Worm (Caenorhabditis elegans) whole organism, L1 larva: ENCODE results near the gene srg-3.

Source experiments
- C16A3.4 ChIP-seq: fragments of 150-350 bp; optimal IDR thresholded peaks from 2 replicates; lab custom pipeline; 2014; ENCODE audit warnings: missing biosample characterization, missing genetic modification characterization
- F16B12.6 ChIP-seq: fragments of 150-350 bp; optimal IDR thresholded peaks from 2 replicates; lab custom pipeline; 2014; ENCODE audit warnings: missing biosample characterization, missing genetic modification characterization
- Y116A8C.19 ChIP-seq: sonication (generic microtip); optimal IDR thresholded peaks from 2 replicates; lab custom pipeline; 2016; ENCODE audit warnings: missing compliant biosample characterization, missing genetic modification characterization, borderline replicate concordance
- alr-1 ChIP-seq: fragments of 200-800 bp; sonication (Bioruptor generic); optimal IDR thresholded peaks from 2 replicates; lab custom pipeline; 2018; ENCODE audit warnings: borderline replicate concordance, mild to moderate bottlenecking, missing genetic modification characterization, missing compliant biosample characterization
- blmp-1 ChIP-seq: fragments of 150-350 bp; optimal IDR thresholded peaks from 2 replicates; lab custom pipeline; 2014; ENCODE audit warnings: missing biosample characterization, missing genetic modification characterization
- ceh-82 ChIP-seq, 3 experiments: fragments of 150-350 bp in 1 of 3; sonication (generic microtip) in 2 of 3; optimal IDR thresholded peaks; 2 replicates each; lab custom pipeline; 2014 to 2017; ENCODE audit warnings: missing biosample characterization in 3 of 3, missing genetic modification characterization in 3 of 3
- ceh-88 ChIP-seq: fragments of 200-800 bp; sonication (Bioruptor generic); IDR thresholded peaks from 2 replicates; pipeline ENCODE4 v1.3.6; 2022; ENCODE audit warnings: missing genetic modification characterization, missing compliant biosample characterization
- ceh-90 ChIP-seq: sonication (generic microtip); optimal IDR thresholded peaks from 2 replicates; lab custom pipeline; 2016; ENCODE audit warnings: missing genetic modification characterization, missing compliant biosample characterization
- dpl-1 ChIP-seq, 3 experiments: fragments of 150-350 bp in 2 of 3; sonication (generic microtip) in 1 of 3; optimal IDR thresholded peaks; 2 replicates each; lab custom pipeline; 2014 to 2017; ENCODE audit warnings: missing biosample characterization in 3 of 3, missing genetic modification characterization in 3 of 3, missing genetic modification reagents in 3 of 3
- efl-1 ChIP-seq, 4 experiments: fragments of 150-350 bp; optimal IDR thresholded peaks in 3 of 4; peaks in 1 of 4; 1 replicate in 1 of 4; 2 replicates in 3 of 4; lab custom pipeline; 2014; ENCODE audit warnings: missing biosample characterization in 2 of 4, missing genetic modification characterization in 2 of 4, missing genetic modification reagents in 2 of 4
- egl-13 ChIP-seq: sonication (generic microtip); optimal IDR thresholded peaks from 2 replicates; lab custom pipeline; 2016; ENCODE audit warnings: missing genotype, missing genetic modification reagents, missing genetic modification characterization, missing compliant biosample characterization
- egl-27 ChIP-seq, 2 experiments: fragments of 150-350 bp in 1 of 2; sonication (generic microtip); optimal IDR thresholded peaks; 3 replicates each; lab custom pipeline; 2017 to 2018; ENCODE audit warnings: missing biosample characterization in 2 of 2, missing genetic modification characterization in 2 of 2, missing genetic modification reagents in 2 of 2
- elt-3 ChIP-seq, 6 experiments: fragments of 150-350 bp in 1 of 6; sonication (generic microtip); optimal IDR thresholded peaks; 2 replicates each; lab custom pipeline; 2017 to 2018; ENCODE audit warnings: missing biosample characterization in 6 of 6, missing genetic modification characterization in 6 of 6, inconsistent platforms in 1 of 6
- fkh-10 ChIP-seq: sonication (generic microtip); optimal IDR thresholded peaks from 2 replicates; lab custom pipeline; 2017; ENCODE audit warnings: missing biosample characterization, missing genetic modification reagents, missing genetic modification characterization
- fkh-4 ChIP-seq: sonication (generic microtip); optimal IDR thresholded peaks from 2 replicates; lab custom pipeline; 2016; ENCODE audit warnings: missing compliant biosample characterization, missing genetic modification characterization, borderline replicate concordance
- fkh-8 ChIP-seq: sonication (generic microtip); optimal IDR thresholded peaks from 2 replicates; lab custom pipeline; 2016; ENCODE audit warnings: mild to moderate bottlenecking, missing genetic modification characterization, missing compliant biosample characterization
- fos-1 ChIP-seq: fragments of 150-350 bp; optimal IDR thresholded peaks from 2 replicates; lab custom pipeline; 2014; ENCODE audit warnings: missing biosample characterization, missing genetic modification characterization
- grh-1 ChIP-seq: fragments of 200-800 bp; sonication (Bioruptor generic); IDR thresholded peaks from 2 replicates; pipeline ENCODE4 v1.3.6; 2022; ENCODE audit warnings: missing genetic modification reagents, missing genetic modification characterization, missing compliant biosample characterization
- hlh-17 ChIP-seq: fragments of 200-800 bp; sonication (Bioruptor generic); optimal IDR thresholded peaks from 2 replicates; lab custom pipeline; 2018; ENCODE audit warnings: missing genetic modification characterization, mild to moderate bottlenecking, missing compliant biosample characterization, moderate library complexity, borderline replicate concordance
- hpl-2 ChIP-seq: fragments of 150-350 bp; optimal IDR thresholded peaks from 2 replicates; lab custom pipeline; 2014; ENCODE audit warnings: missing biosample characterization, missing genetic modification reagents, missing genetic modification characterization
- irx-1 ChIP-seq: sonication (generic microtip); optimal IDR thresholded peaks from 2 replicates; lab custom pipeline; 2016; ENCODE audit warnings: missing genetic modification characterization, missing compliant biosample characterization
- lin-13 ChIP-seq: fragments of 150-350 bp; optimal IDR thresholded peaks from 2 replicates; lab custom pipeline; 2014; ENCODE audit warnings: missing biosample characterization, missing genetic modification reagents, missing genetic modification characterization
- lin-15B ChIP-seq: fragments of 150-350 bp; sonication (generic microtip); optimal IDR thresholded peaks from 3 replicates; lab custom pipeline; 2014; ENCODE audit warnings: missing biosample characterization, missing genetic modification characterization
- lin-35 ChIP-seq, 2 experiments: fragments of 150-350 bp; optimal IDR thresholded peaks; 2 replicates each; lab custom pipeline; 2014; ENCODE audit warnings: missing biosample characterization in 2 of 2, missing genetic modification characterization in 2 of 2, missing genetic modification reagents in 2 of 2
- lin-39 ChIP-seq: fragments of 150-350 bp; optimal IDR thresholded peaks from 2 replicates; lab custom pipeline; 2014; ENCODE audit warnings: missing biosample characterization, missing genetic modification reagents, missing genetic modification characterization
- lir-3 ChIP-seq: sonication (generic microtip); optimal IDR thresholded peaks from 2 replicates; lab custom pipeline; 2016; ENCODE audit warnings: mild to moderate bottlenecking, missing genetic modification characterization, moderate library complexity, missing compliant biosample characterization; ENCODE audit not compliant: poor library complexity
- lsy-2 ChIP-seq, 2 experiments: fragments of 150-350 bp; optimal IDR thresholded peaks; 2 replicates each; lab custom pipeline; 2014; ENCODE audit warnings: missing biosample characterization in 2 of 2, missing genetic modification characterization in 2 of 2
- mab-9 ChIP-seq: fragments of 200-800 bp; sonication (Bioruptor generic); IDR thresholded peaks from 2 replicates; pipeline ENCODE4 v1.3.6; 2022; ENCODE audit warnings: missing genetic modification reagents, missing genetic modification characterization, missing compliant biosample characterization
- mdl-1 ChIP-seq, 2 experiments: fragments of 150-350 bp; optimal IDR thresholded peaks; 2 replicates each; lab custom pipeline; 2014 to 2017; ENCODE audit warnings: missing biosample characterization in 2 of 2, missing genetic modification characterization in 2 of 2, inconsistent platforms in 1 of 2
- nhr-19 ChIP-seq: fragments of 200-800 bp; sonication (Bioruptor generic); conservative IDR thresholded peaks from 2 replicates; pipeline ENCODE4 v1.3.6; 2022; ENCODE audit warnings: missing genetic modification characterization, missing compliant biosample characterization
- nhr-20 ChIP-seq: sonication (generic microtip); optimal IDR thresholded peaks from 2 replicates; lab custom pipeline; 2016; ENCODE audit warnings: mild to moderate bottlenecking, missing genetic modification characterization, missing compliant biosample characterization
- nhr-28 ChIP-seq: fragments of 150-350 bp; optimal IDR thresholded peaks from 2 replicates; lab custom pipeline; 2014; ENCODE audit warnings: missing biosample characterization, missing genetic modification characterization
- nhr-71 ChIP-seq: sonication (generic microtip); optimal IDR thresholded peaks from 2 replicates; lab custom pipeline; 2016; ENCODE audit warnings: mild to moderate bottlenecking, missing genetic modification characterization, moderate library complexity, missing compliant biosample characterization
- rnt-1 ChIP-seq: sonication (generic microtip); optimal IDR thresholded peaks from 2 replicates; lab custom pipeline; 2016; ENCODE audit warnings: mild to moderate bottlenecking, missing genetic modification characterization, moderate library complexity, missing compliant biosample characterization
- skn-1 ChIP-seq: fragments of 150-350 bp; optimal IDR thresholded peaks from 2 replicates; lab custom pipeline; 2014; ENCODE audit warnings: missing biosample characterization, missing genetic modification characterization
- snpc-4 ChIP-seq: fragments of 150-350 bp; optimal IDR thresholded peaks from 2 replicates; lab custom pipeline; 2014; ENCODE audit warnings: missing biosample characterization, missing genetic modification characterization
- sox-4 ChIP-seq: sonication (generic microtip); optimal IDR thresholded peaks from 2 replicates; lab custom pipeline; 2016; ENCODE audit warnings: missing genetic modification characterization, missing compliant biosample characterization
- unc-130 ChIP-seq: fragments of 150-350 bp; optimal IDR thresholded peaks from 2 replicates; lab custom pipeline; 2017; ENCODE audit warnings: missing biosample characterization, missing genetic modification characterization, inconsistent platforms
- xbp-1 ChIP-seq: sonication (generic microtip); optimal IDR thresholded peaks from 2 replicates; lab custom pipeline; 2016; ENCODE audit warnings: missing genetic modification characterization, missing compliant biosample characterization
- zag-1 ChIP-seq: fragments of 150-350 bp; optimal IDR thresholded peaks from 2 replicates; lab custom pipeline; 2014; ENCODE audit warnings: missing biosample characterization, missing genetic modification characterization
- zip-4 ChIP-seq: fragments of 200-800 bp; sonication (Bioruptor generic); optimal IDR thresholded peaks from 2 replicates; lab custom pipeline; 2018; ENCODE audit warnings: mild to moderate bottlenecking, missing genetic modification characterization, moderate library complexity, missing compliant biosample characterization
- ztf-11 ChIP-seq, 2 experiments: sonication (generic microtip); optimal IDR thresholded peaks; 2 replicates each; lab custom pipeline; 2016 to 2017; ENCODE audit warnings: missing genetic modification characterization in 2 of 2, missing biosample characterization in 1 of 2, missing compliant biosample characterization in 1 of 2
- ztf-4 ChIP-seq: fragments of 150-350 bp; optimal IDR thresholded peaks from 2 replicates; lab custom pipeline; 2014; ENCODE audit warnings: missing biosample characterization, missing genetic modification characterization

The srg-3 gene

ce11 chrIII:6256675-6257074 lies 13.5 kb downstream of the srg-3 start, which contains the start of gene srg-9:
TSS of gene srg-9 (minus strand) at chrIII:6256775.
- TF ChIP-seq alr-1: no peak
- TF ChIP-seq grh-1 (GFP tag; lab: Robert Waterston, UW): no peak
- TF ChIP-seq ztf-4 (tag; lab: Kevin White, UChicago): no peak
- no peak for TF ChIP-seq fkh-4 (tag; lab: Kevin White, UChicago)
- no peak for TF ChIP-seq lin-39
- TF ChIP-seq fkh-10 (GFP tag; lab: Kevin White, UChicago): no peak
- TF ChIP-seq ceh-88 (GFP tag; lab: Robert Waterston, UW): no peak
- TF ChIP-seq zip-4 (GFP tag; lab: Kevin White, UChicago): no peak
- TF ChIP-seq hpl-2 (GFP tag; lab: Kevin White, UChicago): no peak
- TF ChIP-seq snpc-4 (tag; lab: Kevin White, UChicago): no peak
- no peak for TF ChIP-seq F16B12.6 (tag; lab: Kevin White, UChicago)
- no peak for TF ChIP-seq fkh-8 (tag; lab: Kevin White, UChicago)
- TF ChIP-seq lin-15B: no peak
- TF ChIP-seq elt-3 (tag; optimal IDR thresholded peaks at IDR 0.05; lab: Kevin White, UChicago): no peak
- no peak for TF ChIP-seq nhr-28 (tag; lab: Kevin White, UChicago)
- no peak for TF ChIP-seq ztf-11 (tag; optimal IDR thresholded peaks at IDR 0.05; lab: Kevin White, UChicago)
- no peak for TF ChIP-seq hlh-17 (GFP tag; lab: Kevin White, UChicago)
- TF ChIP-seq C16A3.4: no peak
- TF ChIP-seq nhr-71 (tag; lab: Kevin White, UChicago): no peak
- no peak for TF ChIP-seq egl-27 (tag; optimal IDR thresholded peaks at IDR 0.05; lab: Kevin White, UChicago)

- TF ChIP-seq elt-3 (tag; optimal IDR thresholded peaks at IDR 0.05; lab: Kevin White, UChicago): no peak
- no peak for TF ChIP-seq ceh-90
- TF ChIP-seq nhr-19 (GFP tag; lab: Robert Waterston, UW): no peak
- no peak for TF ChIP-seq irx-1 (tag; lab: Kevin White, UChicago)
- no peak for TF ChIP-seq mdl-1 (tag; optimal IDR thresholded peaks at IDR 0.05; lab: Kevin White, UChicago)
- TF ChIP-seq nhr-71 (tag; lab: Kevin White, UChicago): no peak
- TF ChIP-seq egl-27 (tag; optimal IDR thresholded peaks at IDR 0.05; lab: Kevin White, UChicago): no peak
- TF ChIP-seq dpl-1 (GFP tag; optimal IDR thresholded peaks at IDR 0.05; lab: Kevin White, UChicago): no peak
- TF ChIP-seq blmp-1 (tag; lab: Kevin White, UChicago): no peak
- TF ChIP-seq fos-1 (tag; lab: Kevin White, UChicago): no peak
- no peak for TF ChIP-seq rnt-1 (tag; lab: Kevin White, UChicago)
- TF ChIP-seq zip-4 (GFP tag; lab: Kevin White, UChicago): no peak
Measured at ce11 chrIII:6254737-6255136, 15.4 kb downstream of the srg-3 start, which contains the start of gene srg-8. TSS of gene srg-8 (minus strand) at chrIII:6254837.

- TF ChIP-seq elt-3 (tag; optimal IDR thresholded peaks at IDR 0.05; lab: Kevin White, UChicago) (no peak), sox-4 (tag; lab: Kevin White, UChicago) (no peak), Y116A8C.19 (no peak), F16B12.6 (tag; lab: Kevin White, UChicago) (no peak), zag-1 (tag; lab: Kevin White, UChicago) (no peak), ceh-90 (no peak), mab-9 (GFP tag; lab: Robert Waterston, UW) (no peak)
Measured at ce11 chrIII:6251511-6251910, 18.7 kb downstream of the srg-3 start, which contains the start of gene amdh-1. TSS of gene amdh-1 (plus strand) at chrIII:6251811.

ce11 chrIII:6248064-6248687 lies 22.0 kb downstream of the srg-3 start, which contains the start of the genes gen-1 and stt-3:
TSS of gene gen-1 (minus strand) at chrIII:6248158.
TSS of gene stt-3 (plus strand) at chrIII:6248637.
- peak; percentile 2 for TF ChIP-seq xbp-1 (tag; lab: Kevin White, UChicago)
- TF ChIP-seq ceh-90: no peak
- TF ChIP-seq egl-13 (tag; lab: Kevin White, UChicago): no peak
- no peak for TF ChIP-seq mdl-1 (tag; optimal IDR thresholded peaks at IDR 0.05; lab: Kevin White, UChicago)
- TF ChIP-seq lin-35 (GFP tag; optimal IDR thresholded peaks at IDR 0.05; lab: Kevin White, UChicago): peak; percentile 2 to 65
- peak; percentile 46 to 50 for TF ChIP-seq efl-1 (optimal IDR thresholded peaks at IDR 0.05; lab: Kevin White, UChicago)
- TF ChIP-seq efl-1 (GFP tag; optimal IDR thresholded peaks at IDR 0.05 in 1 of 2; lab: Kevin White, UChicago): peak; percentile 21 to 90
- TF ChIP-seq irx-1 (tag; lab: Kevin White, UChicago): no peak
- peak in 2 of 3 experiments; percentile 42 to 56 for TF ChIP-seq dpl-1 (GFP tag; optimal IDR thresholded peaks at IDR 0.05; lab: Kevin White, UChicago)
- TF ChIP-seq lin-39: no peak
- TF ChIP-seq ztf-4 (tag; lab: Kevin White, UChicago): no peak
- TF ChIP-seq rnt-1 (tag; lab: Kevin White, UChicago): no peak
- TF ChIP-seq skn-1 (tag; lab: Kevin White, UChicago): no peak
- no peak for TF ChIP-seq lir-3 (tag; lab: Kevin White, UChicago)
- no peak for TF ChIP-seq lin-13
- TF ChIP-seq ceh-82 (tag; optimal IDR thresholded peaks at IDR 0.05; lab: Kevin White, UChicago): no peak
- TF ChIP-seq lsy-2 (tag; optimal IDR thresholded peaks at IDR 0.05; lab: Kevin White, UChicago): peak in 1 of 2 experiments; percentile 48
- TF ChIP-seq unc-130: no peak
- no peak for TF ChIP-seq hlh-17 (GFP tag; lab: Kevin White, UChicago)
- no peak for TF ChIP-seq nhr-20 (tag; lab: Kevin White, UChicago)
